Worm (Caenorhabditis elegans): ENCODE data around the gene Y39H10A.1.

DNA sequence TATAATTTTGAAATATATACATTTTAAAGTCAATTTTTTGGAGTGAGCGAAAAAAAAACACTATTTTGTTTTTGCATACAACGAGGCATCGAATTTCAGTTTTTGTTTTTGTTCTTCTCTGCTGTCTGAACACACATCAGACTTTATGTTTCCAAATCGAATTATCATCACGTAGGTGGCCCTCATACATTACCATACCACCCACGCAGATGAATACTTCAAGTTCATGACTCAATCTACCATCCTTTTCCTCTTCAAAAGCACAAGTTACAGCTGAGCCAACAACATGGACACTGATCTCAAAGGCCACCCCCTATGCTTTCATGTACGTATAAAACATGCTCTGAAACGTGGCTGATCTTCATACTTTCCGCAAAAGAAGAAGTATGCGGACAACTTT is 22.8 kb downstream of the Y39H10A.1 start, which contains the start of gene R08F11.7:
- TF ChIP-seq ama-1 (optimal IDR thresholded peaks at IDR 0.05): no peak
- no peak for TF ChIP-seq ceh-18 (tag; optimal IDR thresholded peaks at IDR 0.05)
- TF ChIP-seq nfya-1 (tag; optimal IDR thresholded peaks at IDR 0.05): no peak
- TF ChIP-seq tbx-7 (tag; optimal IDR thresholded peaks at IDR 0.05): no peak
- no peak for TF ChIP-seq pag-3 (tag; optimal IDR thresholded peaks at IDR 0.05; ENCODE audit: borderline replicate concordance)
- TF ChIP-seq sdc-2 (tag; optimal IDR thresholded peaks at IDR 0.05): no peak
- no peak for TF ChIP-seq pha-4 (tag; optimal IDR thresholded peaks at IDR 0.05)
